Fruit fly (Drosophila melanogaster) whole organism, embryonic: ENCODE measurements around the gene Inx3.

Experiments
- Aef1 ChIP-seq: fragments of 200-800 bp; sonication (Bioruptor generic); IDR thresholded peaks from 3 replicates; pipeline ENCODE4 v1.3.6; 2022; ENCODE audit warnings: missing biosample characterization, missing genetic modification characterization
- CG10543 ChIP-seq: fragments of 200-800 bp; sonication (Bioruptor generic); optimal IDR thresholded peaks from 3 replicates; lab custom pipeline; 2017; ENCODE audit warnings: missing biosample characterization, mild to moderate bottlenecking, missing genetic modification characterization, moderate library complexity
- CG10654 ChIP-seq: fragments of 200-800 bp; sonication (Bioruptor generic); optimal IDR thresholded peaks from 2 replicates; lab custom pipeline; 2016; ENCODE audit warnings: missing biosample characterization, missing genetic modification characterization
- CG11093 ChIP-seq: fragments of 200-800 bp; sonication (Bioruptor generic); IDR thresholded peaks from 3 replicates; pipeline ENCODE4 v1.3.6; 2022; ENCODE audit warnings: missing biosample characterization, missing genetic modification characterization
- CG12236 ChIP-seq: fragments of 200-800 bp; sonication (Bioruptor generic); optimal IDR thresholded peaks from 2 replicates; lab custom pipeline; 2016; ENCODE audit warnings: missing biosample characterization, missing genetic modification characterization
- CG12744 ChIP-seq: fragments of 200-800 bp; sonication (Bioruptor generic); optimal IDR thresholded peaks from 2 replicates; lab custom pipeline; 2016; ENCODE audit warnings: missing biosample characterization, missing genetic modification characterization
- CG1647 ChIP-seq: fragments of 200-800 bp; sonication (Bioruptor generic); optimal IDR thresholded peaks from 3 replicates; lab custom pipeline; 2016; ENCODE audit warnings: missing biosample characterization, missing genetic modification characterization
- CG17328 ChIP-seq: fragments of 200-800 bp; sonication (Bioruptor generic); IDR thresholded peaks from 2 replicates; pipeline ENCODE4 v1.3.6; 2022; ENCODE audit warnings: missing biosample characterization, missing genetic modification characterization
- CG17612 ChIP-seq: fragments of 200-800 bp; sonication (Bioruptor generic); IDR thresholded peaks from 2 replicates; pipeline ENCODE4 v1.3.6; 2022; ENCODE audit warnings: missing biosample characterization, missing genetic modification characterization
- CG1832 ChIP-seq: fragments of 200-800 bp; sonication (Bioruptor generic); optimal IDR thresholded peaks from 2 replicates; lab custom pipeline; 2017; ENCODE audit warnings: missing biosample characterization, mild to moderate bottlenecking, missing genetic modification characterization, inconsistent platforms
- CG32532 ChIP-seq: fragments of 200-800 bp; sonication (Bioruptor generic); IDR thresholded peaks from 2 replicates; pipeline ENCODE4 v1.3.6; 2022; ENCODE audit warnings: missing biosample characterization, missing genetic modification characterization
- CG3847 ChIP-seq: fragments of 200-800 bp; sonication (Bioruptor generic); IDR thresholded peaks from 2 replicates; pipeline ENCODE4 v1.3.6; 2022; ENCODE audit warnings: missing biosample characterization, missing genetic modification characterization
- CG4404 ChIP-seq: fragments of 200-800 bp; sonication (Bioruptor generic); IDR thresholded peaks from 2 replicates; pipeline ENCODE4 v1.3.6; 2022; ENCODE audit warnings: missing biosample characterization, missing genetic modification characterization
- CG6689 ChIP-seq: fragments of 200-800 bp; sonication (Bioruptor generic); IDR thresholded peaks from 2 replicates; pipeline ENCODE4 v1.3.6; 2022; ENCODE audit warnings: missing biosample characterization, missing genetic modification characterization
- CG6765 ChIP-seq: fragments of 200-800 bp; sonication (Bioruptor generic); optimal IDR thresholded peaks from 3 replicates; lab custom pipeline; 2017; ENCODE audit warnings: missing biosample characterization, mild to moderate bottlenecking, missing genetic modification characterization
- CG6854 ChIP-seq: fragments of 200-800 bp; sonication (Bioruptor generic); optimal IDR thresholded peaks from 3 replicates; lab custom pipeline; 2017; ENCODE audit warnings: missing biosample characterization, mild to moderate bottlenecking, missing genetic modification characterization
- Dp ChIP-seq: fragments of 200-800 bp; sonication (Bioruptor generic); optimal IDR thresholded peaks from 2 replicates; lab custom pipeline; 2018; ENCODE audit warnings: missing biosample characterization, mild to moderate bottlenecking, missing genetic modification characterization, moderate library complexity
- Drgx ChIP-seq: fragments of 200-800 bp; sonication (Bioruptor generic); IDR thresholded peaks from 2 replicates; pipeline ENCODE4 v1.3.6; 2022; ENCODE audit warnings: missing biosample characterization, missing genetic modification characterization
- Fer1 ChIP-seq: fragments of 200-800 bp; sonication (Bioruptor generic); optimal IDR thresholded peaks from 2 replicates; lab custom pipeline; 2017; ENCODE audit warnings: missing biosample characterization, mild to moderate bottlenecking, missing genetic modification characterization
- HLH54F ChIP-seq: fragments of 200-800 bp; sonication (Bioruptor generic); optimal IDR thresholded peaks from 3 replicates; lab custom pipeline; 2016; ENCODE audit warnings: missing biosample characterization, missing genetic modification characterization
- HmgZ ChIP-seq: fragments of 200-800 bp; sonication (Bioruptor generic); optimal IDR thresholded peaks from 2 replicates; lab custom pipeline; 2018; ENCODE audit warnings: missing biosample characterization, mild to moderate bottlenecking, missing genetic modification characterization
- Hr78 ChIP-seq, 2 experiments: fragments of 200-800 bp in 1 of 2; fragments of >200 bp in 1 of 2; sonication (Bioruptor generic) in 1 of 2; optimal IDR thresholded peaks; 2 replicates each; lab custom pipeline; 2017 to 2019; ENCODE audit warnings: missing biosample characterization in 2 of 2, missing genetic modification characterization in 2 of 2, mild to moderate bottlenecking in 1 of 2, moderate library complexity in 1 of 2
- MBD-R2 ChIP-seq: fragments of 200-800 bp; sonication (Bioruptor generic); IDR thresholded peaks from 2 replicates; pipeline ENCODE4 v1.3.6; 2022; ENCODE audit warnings: missing biosample characterization, missing genetic modification characterization
- Nf-YB ChIP-seq: fragments of 200-800 bp; sonication (Bioruptor generic); optimal IDR thresholded peaks from 3 replicates; lab custom pipeline; 2019; ENCODE audit warnings: missing biosample characterization, mild to moderate bottlenecking, missing genetic modification characterization, moderate library complexity
- NfI ChIP-seq: fragments of 200-800 bp; sonication (Bioruptor generic); optimal IDR thresholded peaks from 3 replicates; lab custom pipeline; 2018; ENCODE audit warnings: missing biosample characterization, mild to moderate bottlenecking, missing genetic modification characterization, moderate library complexity
- Opbp ChIP-seq: fragments of 200-800 bp; sonication (Bioruptor generic); IDR thresholded peaks from 3 replicates; pipeline ENCODE4 v1.3.6; 2022; ENCODE audit warnings: missing biosample characterization, missing genetic modification characterization; ENCODE audit not compliant: partially characterized antibody
- Optix ChIP-seq: fragments of 200-800 bp; sonication (Bioruptor generic); IDR thresholded peaks from 3 replicates; pipeline ENCODE4 v1.3.6; 2022; ENCODE audit warnings: missing biosample characterization, missing genetic modification characterization
- Ptx1 ChIP-seq: fragments of 200-800 bp; sonication (Bioruptor generic); IDR thresholded peaks from 2 replicates; pipeline ENCODE4 v1.3.6; 2022; ENCODE audit warnings: missing biosample characterization, missing genetic modification characterization
- Ravus ChIP-seq: fragments of 200-800 bp; sonication (Bioruptor generic); IDR thresholded peaks from 2 replicates; pipeline ENCODE4 v1.3.6; 2022; ENCODE audit warnings: missing biosample characterization, missing genetic modification characterization
- YL-1 ChIP-seq: fragments of 200-800 bp; sonication (Bioruptor generic); optimal IDR thresholded peaks from 3 replicates; lab custom pipeline; 2017; ENCODE audit warnings: missing biosample characterization, mild to moderate bottlenecking, missing genetic modification characterization
- ab ChIP-seq: fragments of 200-800 bp; sonication (Bioruptor generic); optimal IDR thresholded peaks from 2 replicates; lab custom pipeline; 2016; ENCODE audit warnings: missing biosample characterization, missing genetic modification characterization
- ac ChIP-seq: fragments of 200-800 bp; sonication (Bioruptor generic); optimal IDR thresholded peaks from 3 replicates; lab custom pipeline; 2017; ENCODE audit warnings: missing biosample characterization, mild to moderate bottlenecking, missing genetic modification characterization
- bcd ChIP-seq: fragments of 200-800 bp; sonication (Bioruptor generic); optimal IDR thresholded peaks from 2 replicates; lab custom pipeline; 2017; ENCODE audit warnings: missing biosample characterization, mild to moderate bottlenecking, missing genetic modification characterization
- bowl ChIP-seq: fragments of 200-800 bp; sonication (Bioruptor generic); IDR thresholded peaks from 2 replicates; pipeline ENCODE4 v1.3.6; 2022; ENCODE audit warnings: missing biosample characterization, missing genetic modification characterization
- ems ChIP-seq: fragments of 200-800 bp; sonication (Bioruptor generic); optimal IDR thresholded peaks from 3 replicates; lab custom pipeline; 2016; ENCODE audit warnings: missing biosample characterization, missing genetic modification characterization
- ewg ChIP-seq: fragments of 200-800 bp; sonication (Bioruptor generic); optimal IDR thresholded peaks from 3 replicates; lab custom pipeline; 2017; ENCODE audit warnings: mild to moderate bottlenecking, missing biosample characterization, missing genetic modification reagents, missing genetic modification characterization
- ftz-f1 ChIP-seq: fragments of 200-800 bp; sonication (Bioruptor generic); optimal IDR thresholded peaks from 2 replicates; lab custom pipeline; 2016; ENCODE audit warnings: missing biosample characterization, missing genetic modification characterization
- ind ChIP-seq: fragments of 200-800 bp; sonication (Bioruptor generic); optimal IDR thresholded peaks from 3 replicates; lab custom pipeline; 2016; ENCODE audit warnings: missing biosample characterization, missing genetic modification characterization
- jigr1 ChIP-seq: fragments of 200-800 bp; sonication (Bioruptor generic); IDR thresholded peaks from 3 replicates; pipeline ENCODE4 v1.3.6; 2022; ENCODE audit warnings: missing biosample characterization, missing genetic modification characterization
- lbe ChIP-seq: fragments of 200-800 bp; sonication (Bioruptor generic); optimal IDR thresholded peaks from 2 replicates; lab custom pipeline; 2016; ENCODE audit warnings: missing biosample characterization, mild to moderate bottlenecking, missing genetic modification characterization
- lmd ChIP-seq: fragments of 200-800 bp; sonication (Bioruptor generic); IDR thresholded peaks from 2 replicates; pipeline ENCODE4 v1.3.6; 2022; ENCODE audit warnings: missing biosample characterization, missing genetic modification characterization
- nerfin-1 ChIP-seq: fragments of 200-800 bp; sonication (Bioruptor generic); optimal IDR thresholded peaks from 3 replicates; lab custom pipeline; 2019; ENCODE audit warnings: missing biosample characterization, mild to moderate bottlenecking, missing genetic modification characterization, moderate library complexity
- peb ChIP-seq: fragments of 200-800 bp; sonication (Bioruptor generic); IDR thresholded peaks from 2 replicates; pipeline ENCODE4 v1.3.6; 2022; ENCODE audit warnings: missing biosample characterization, missing genetic modification characterization
- pho ChIP-seq: fragments of 200-800 bp; sonication (Bioruptor generic); optimal IDR thresholded peaks from 2 replicates; lab custom pipeline; 2016; ENCODE audit warnings: missing biosample characterization, missing genetic modification characterization
- prd ChIP-seq, 3 experiments: fragments of >200 bp in 2 of 3; fragments of 200-800 bp in 1 of 3; sonication (Bioruptor generic) in 1 of 3; optimal IDR thresholded peaks in 2 of 3; IDR thresholded peaks in 1 of 3; 2 replicates in 2 of 3; 3 replicates in 1 of 3; pipeline versions ENCODE4 v1.3.6 to Lab custom; 2017 to 2022; ENCODE audit warnings: missing biosample characterization in 1 of 3, missing genetic modification characterization in 1 of 3
- repo ChIP-seq: fragments of 200-800 bp; sonication (Bioruptor generic); optimal IDR thresholded peaks from 2 replicates; lab custom pipeline; 2016; ENCODE audit warnings: missing biosample characterization, missing genetic modification characterization
- run ChIP-seq: fragments of 200-800 bp; sonication (Bioruptor generic); optimal IDR thresholded peaks from 3 replicates; lab custom pipeline; 2018; ENCODE audit warnings: missing biosample characterization, mild to moderate bottlenecking, missing genetic modification characterization
- sob ChIP-seq: fragments of 200-800 bp; sonication (Bioruptor generic); IDR thresholded peaks from 2 replicates; pipeline ENCODE4 v1.3.6; 2022; ENCODE audit warnings: missing biosample characterization, missing genetic modification characterization
- vvl ChIP-seq: fragments of 200-800 bp; sonication (Bioruptor generic); IDR thresholded peaks from 2 replicates; pipeline ENCODE4 v1.3.6; 2022; ENCODE audit warnings: missing biosample characterization, missing genetic modification characterization
- zen2 ChIP-seq: fragments of 200-800 bp; sonication (Bioruptor generic); IDR thresholded peaks from 3 replicates; pipeline ENCODE4 v1.3.6; 2022; ENCODE audit warnings: missing biosample characterization, missing genetic modification characterization; ENCODE audit not compliant: partially characterized antibody
- zfh1 ChIP-seq: fragments of 200-800 bp; sonication (Bioruptor generic); IDR thresholded peaks from 3 replicates; pipeline ENCODE4 v1.3.6; 2022; ENCODE audit warnings: missing biosample characterization, missing genetic modification characterization

Inx3 gene

dm6 chr3R:28831172-28831571 is 28.1 kb downstream of the Inx3 start (continued):
- TF ChIP-seq ewg (GFP tag; lab: Kevin White, UChicago) (no peak), bowl (peak; percentile 39; the same call in 1 of the 2 replicates), Dp (no peak), lbe (GFP tag; lab: Kevin White, UChicago) (no peak), CG6689 (GFP tag; lab: Robert Waterston, UW) (no peak), zfh1 (GFP tag; lab: Robert Waterston, UW) (peak; percentile 43; the same call in 1 of the 3 replicates), CG17328 (no peak), CG10654 (GFP tag; lab: Kevin White, UChicago) (no peak), prd (optimal IDR thresholded peaks at IDR 0.05; lab: Kevin White, UChicago) (no peak), prd (GFP tag; IDR thresholded peaks at IDR 0.05; lab: Robert Waterston, UW) (no peak), lmd (GFP tag; lab: Robert Waterston, UW) (0 out of 2 replicates have a peak, but pooled peaks have one; percentile 8), Ptx1 (GFP tag; lab: Robert Waterston, UW) (peak; percentile 17; the same call in 1 of the 2 replicates), ems (no peak), peb (GFP tag; lab: Robert Waterston, UW) (no peak), Hr78 (GFP tag; optimal IDR thresholded peaks at IDR 0.05; lab: Kevin White, UChicago) (no peak), HmgZ (tag; lab: Kevin White, UChicago) (no peak), repo (GFP tag; lab: Kevin White, UChicago) (no peak), bcd (GFP tag; lab: Kevin White, UChicago) (no peak), CG12236 (GFP tag; lab: Kevin White, UChicago) (no peak), ac (no peak), CG10543 (GFP tag; lab: Kevin White, UChicago) (peak; percentile 75), Ravus (GFP tag; lab: Robert Waterston, UW) (no peak), zen2 (GFP tag; lab: Robert Waterston, UW) (0 out of 3 replicates have a peak, but pooled peaks have one; percentile 23), nerfin-1 (tag; lab: Kevin White, UChicago) (no peak), ab (no peak), Drgx (no peak), Nf-YB (GFP tag; lab: Kevin White, UChicago) (no peak), Optix (GFP tag; lab: Robert Waterston, UW) (no peak), CG6854 (no peak), HLH54F (no peak), CG4404 (GFP tag; lab: Robert Waterston, UW) (no peak), Fer1 (GFP tag; lab: Kevin White, UChicago) (peak; percentile 28), CG32532 (GFP tag; lab: Robert Waterston, UW) (peak; percentile 50), Opbp (GFP tag; lab: Robert Waterston, UW) (no peak), CG1832 (no peak), YL-1 (GFP tag; lab: Kevin White, UChicago) (no peak), CG3847 (GFP tag; lab: Robert Waterston, UW) (0 out of 2 replicates have a peak, but pooled peaks have one; percentile 4), CG6765 (GFP tag; lab: Kevin White, UChicago) (peak; percentile 46), run (tag; lab: Kevin White, UChicago) (no peak), CG17612 (GFP tag; lab: Robert Waterston, UW) (no peak), ind (GFP tag; lab: Kevin White, UChicago) (no peak), CG12744 (no peak), ftz-f1 (GFP tag; lab: Kevin White, UChicago) (no peak), Aef1 (GFP tag; lab: Robert Waterston, UW) (no peak), MBD-R2 (no peak), pho (GFP tag; lab: Kevin White, UChicago) (no peak), sob (GFP tag; lab: Robert Waterston, UW) (peak; percentile 47; the same call in 1 of the 2 replicates), NfI (GFP tag; lab: Kevin White, UChicago) (no peak), jigr1 (GFP tag; lab: Robert Waterston, UW) (no peak), CG1647 (GFP tag; lab: Kevin White, UChicago) (peak; percentile 50), vvl (GFP tag; lab: Robert Waterston, UW) (0 out of 2 replicates have a peak, but pooled peaks have one; percentile 8), CG11093 (GFP tag; lab: Robert Waterston, UW) (no peak)
